Fruit fly (Drosophila melanogaster) whole organism, embryonic: ENCODE results near the gene VhaM9.7-c.

Experiments used
- ATbp ChIP-seq: fragments of 200-800 bp; sonication (Bioruptor generic); optimal IDR thresholded peaks from 2 replicates; lab custom pipeline; 2017; ENCODE audit warnings: missing biosample characterization, mild to moderate bottlenecking, missing genetic modification characterization, missing genetic modification reagents
- Antp ChIP-seq: fragments of 200-800 bp; sonication (Bioruptor generic); optimal IDR thresholded peaks from 3 replicates; lab custom pipeline; 2016; ENCODE audit warnings: missing biosample characterization, missing genetic modification characterization
- CG10209 ChIP-seq: fragments of 200-800 bp; sonication (Bioruptor generic); optimal IDR thresholded peaks from 3 replicates; lab custom pipeline; 2017; ENCODE audit warnings: missing biosample characterization, mild to moderate bottlenecking, missing genetic modification characterization, missing genetic modification reagents
- CG10565 ChIP-seq: fragments of 200-800 bp; sonication (Bioruptor generic); optimal IDR thresholded peaks from 3 replicates; lab custom pipeline; 2016; ENCODE audit warnings: missing biosample characterization, mild to moderate bottlenecking, missing genetic modification characterization
- CG11093 ChIP-seq: fragments of 200-800 bp; sonication (Bioruptor generic); IDR thresholded peaks from 3 replicates; pipeline ENCODE4 v1.3.6; 2022; ENCODE audit warnings: missing biosample characterization, missing genetic modification characterization
- CG11695 ChIP-seq: fragments of 200-800 bp; sonication (Bioruptor generic); IDR thresholded peaks from 3 replicates; pipeline ENCODE4 v1.3.6; 2022; ENCODE audit warnings: missing biosample characterization, missing genetic modification characterization
- CG13624 ChIP-seq: fragments of 200-800 bp; sonication (Bioruptor generic); optimal IDR thresholded peaks from 2 replicates; lab custom pipeline; 2016; ENCODE audit warnings: missing biosample characterization, missing genetic modification characterization
- CG1602 ChIP-seq: fragments of 200-800 bp; sonication (Bioruptor generic); optimal IDR thresholded peaks from 3 replicates; lab custom pipeline; 2016; ENCODE audit warnings: missing biosample characterization, missing genetic modification characterization
- CG1832 ChIP-seq: fragments of 200-800 bp; sonication (Bioruptor generic); optimal IDR thresholded peaks from 2 replicates; lab custom pipeline; 2017; ENCODE audit warnings: missing biosample characterization, mild to moderate bottlenecking, missing genetic modification characterization, inconsistent platforms
- CG33557 ChIP-seq: fragments of 200-800 bp; sonication (Bioruptor generic); optimal IDR thresholded peaks from 2 replicates; lab custom pipeline; 2019; ENCODE audit warnings: missing biosample characterization, mild to moderate bottlenecking, missing genetic modification characterization, moderate library complexity
- CG4282 ChIP-seq: fragments of 200-800 bp; sonication (Bioruptor generic); optimal IDR thresholded peaks from 2 replicates; lab custom pipeline; 2016; ENCODE audit warnings: missing biosample characterization, missing genetic modification characterization
- CG4424 ChIP-seq: fragments of 200-800 bp; sonication (Bioruptor generic); optimal IDR thresholded peaks from 3 replicates; lab custom pipeline; 2016; ENCODE audit warnings: missing biosample characterization, missing genetic modification characterization
- CG4854 ChIP-seq: fragments of 200-800 bp; sonication (Bioruptor generic); optimal IDR thresholded peaks from 2 replicates; lab custom pipeline; 2016; ENCODE audit warnings: missing biosample characterization, missing genetic modification characterization, inconsistent platforms
- CG6254 ChIP-seq: fragments of 200-800 bp; sonication (Bioruptor generic); optimal IDR thresholded peaks from 3 replicates; lab custom pipeline; 2017; ENCODE audit warnings: mild to moderate bottlenecking, missing biosample characterization, missing genetic modification reagents, missing genetic modification characterization
- CG7271 ChIP-seq: fragments of 200-800 bp; sonication (Bioruptor generic); optimal IDR thresholded peaks from 2 replicates; lab custom pipeline; 2018; ENCODE audit warnings: missing biosample characterization, mild to moderate bottlenecking, missing genetic modification characterization, moderate library complexity
- CG8478 ChIP-seq: fragments of >200 bp; optimal IDR thresholded peaks from 2 replicates; lab custom pipeline; 2018
- CG9797 ChIP-seq: fragments of 200-800 bp; sonication (Bioruptor generic); optimal IDR thresholded peaks from 3 replicates; lab custom pipeline; 2018; ENCODE audit warnings: missing biosample characterization, mild to moderate bottlenecking, missing genetic modification characterization
- D19B ChIP-seq: fragments of 200-800 bp; sonication (Bioruptor generic); optimal IDR thresholded peaks from 2 replicates; lab custom pipeline; 2017; ENCODE audit warnings: missing biosample characterization, mild to moderate bottlenecking, missing genetic modification characterization
- Dfd ChIP-seq, 2 experiments: fragments of >200 bp; optimal IDR thresholded peaks; 2 replicates each; lab custom pipeline; 2017; ENCODE audit warnings: missing biosample characterization in 2 of 2, missing genetic modification characterization in 2 of 2
- Gsc ChIP-seq: fragments of 200-800 bp; sonication (Bioruptor generic); IDR thresholded peaks from 2 replicates; pipeline ENCODE4 v1.3.6; 2022; ENCODE audit warnings: missing biosample characterization, missing genetic modification characterization
- Hr39 ChIP-seq: fragments of >200 bp; optimal IDR thresholded peaks from 2 replicates; lab custom pipeline; 2017
- Hr78 ChIP-seq, 2 experiments: fragments of 200-800 bp in 1 of 2; fragments of >200 bp in 1 of 2; sonication (Bioruptor generic) in 1 of 2; optimal IDR thresholded peaks; 2 replicates each; lab custom pipeline; 2017 to 2019; ENCODE audit warnings: missing biosample characterization in 2 of 2, missing genetic modification characterization in 2 of 2, mild to moderate bottlenecking in 1 of 2, moderate library complexity in 1 of 2
- Lim3 ChIP-seq: fragments of 200-800 bp; sonication (Bioruptor generic); IDR thresholded peaks from 2 replicates; pipeline ENCODE4 v1.3.6; 2022; ENCODE audit warnings: missing biosample characterization, missing genetic modification characterization
- MBD-R2 ChIP-seq: fragments of 200-800 bp; sonication (Bioruptor generic); IDR thresholded peaks from 2 replicates; pipeline ENCODE4 v1.3.6; 2022; ENCODE audit warnings: missing biosample characterization, missing genetic modification characterization
- Sin3A ChIP-seq: fragments of >200 bp; optimal IDR thresholded peaks from 2 replicates; lab custom pipeline; 2018
- Sry-δ ChIP-seq: fragments of 200-800 bp; sonication (Bioruptor generic); optimal IDR thresholded peaks from 2 replicates; lab custom pipeline; 2016; ENCODE audit warnings: missing biosample characterization, missing genetic modification characterization
- Tbp ChIP-seq: fragments of >200 bp; optimal IDR thresholded peaks from 2 replicates; lab custom pipeline; 2018; ENCODE audit warnings: missing biosample characterization, missing genetic modification characterization
- Usf ChIP-seq: fragments of 200-800 bp; sonication (Bioruptor generic); optimal IDR thresholded peaks from 2 replicates; lab custom pipeline; 2017; ENCODE audit warnings: missing genotype, missing biosample characterization, missing genetic modification characterization
- bcd ChIP-seq: fragments of 200-800 bp; sonication (Bioruptor generic); optimal IDR thresholded peaks from 2 replicates; lab custom pipeline; 2017; ENCODE audit warnings: missing biosample characterization, mild to moderate bottlenecking, missing genetic modification characterization
- cad ChIP-seq: fragments of >200 bp; optimal IDR thresholded peaks from 2 replicates; lab custom pipeline; 2017; ENCODE audit warnings: missing biosample characterization, missing genetic modification characterization
- cg ChIP-seq: fragments of 200-800 bp; sonication (Bioruptor generic); optimal IDR thresholded peaks from 3 replicates; lab custom pipeline; 2019; ENCODE audit warnings: missing biosample characterization, mild to moderate bottlenecking, missing genetic modification characterization, moderate library complexity
- ci ChIP-seq: fragments of 200-800 bp; sonication (Bioruptor generic); IDR thresholded peaks from 3 replicates; pipeline ENCODE4 v1.3.6; 2022; ENCODE audit warnings: missing biosample characterization, missing genetic modification characterization
- dysf ChIP-seq: fragments of 200-800 bp; sonication (Bioruptor generic); IDR thresholded peaks from 3 replicates; pipeline ENCODE4 v1.3.6; 2022; ENCODE audit warnings: missing biosample characterization, missing genetic modification characterization
- ems ChIP-seq: fragments of 200-800 bp; sonication (Bioruptor generic); optimal IDR thresholded peaks from 3 replicates; lab custom pipeline; 2016; ENCODE audit warnings: missing biosample characterization, missing genetic modification characterization
- gfzf ChIP-seq: fragments of 200-800 bp; sonication (Bioruptor generic); optimal IDR thresholded peaks from 2 replicates; lab custom pipeline; 2016; ENCODE audit warnings: missing biosample characterization, mild to moderate bottlenecking, missing genetic modification characterization, moderate library complexity
- hbn ChIP-seq: fragments of 200-800 bp; sonication (Bioruptor generic); IDR thresholded peaks from 2 replicates; pipeline ENCODE4 v1.3.6; 2022; ENCODE audit warnings: missing biosample characterization, missing genetic modification characterization; ENCODE audit not compliant: partially characterized antibody
- lab ChIP-seq: fragments of 200-800 bp; sonication (Bioruptor generic); optimal IDR thresholded peaks from 3 replicates; lab custom pipeline; 2017; ENCODE audit warnings: missing biosample characterization, missing genetic modification characterization, mild to moderate bottlenecking, moderate library complexity, missing genetic modification reagents
- lbe ChIP-seq: fragments of 200-800 bp; sonication (Bioruptor generic); optimal IDR thresholded peaks from 2 replicates; lab custom pipeline; 2016; ENCODE audit warnings: missing biosample characterization, mild to moderate bottlenecking, missing genetic modification characterization
- mam ChIP-seq: fragments of 200-800 bp; sonication (Bioruptor generic); optimal IDR thresholded peaks from 3 replicates; lab custom pipeline; 2016; ENCODE audit warnings: missing biosample characterization, missing genetic modification characterization
- otp ChIP-seq: fragments of 200-800 bp; sonication (Bioruptor generic); IDR thresholded peaks from 3 replicates; pipeline ENCODE4, ENCODE4 v1.3.6; 2022; ENCODE audit warnings: missing biosample characterization, missing genetic modification characterization
- pan ChIP-seq, 4 experiments: fragments of >200 bp in 3 of 4; fragments of 200-800 bp in 1 of 4; sonication (Bioruptor generic) in 1 of 4; optimal IDR thresholded peaks in 3 of 4; IDR thresholded peaks in 1 of 4; 2 replicates each; pipeline versions ENCODE4 v1.3.6 to Lab custom; 2017 to 2022; ENCODE audit warnings: missing biosample characterization in 2 of 4, missing genetic modification characterization in 2 of 4, mixed read lengths in 1 of 4
- phol ChIP-seq: fragments of 200-800 bp; sonication (Bioruptor generic); optimal IDR thresholded peaks from 3 replicates; lab custom pipeline; 2018; ENCODE audit warnings: missing biosample characterization, mild to moderate bottlenecking, missing genetic modification characterization, moderate library complexity
- pzg ChIP-seq: fragments of 200-800 bp; sonication (Bioruptor generic); optimal IDR thresholded peaks from 3 replicates; lab custom pipeline; 2018; ENCODE audit warnings: missing biosample characterization, mild to moderate bottlenecking, missing genetic modification characterization, moderate library complexity
- ranshi ChIP-seq: fragments of 200-800 bp; sonication (Bioruptor generic); IDR thresholded peaks from 2 replicates; pipeline ENCODE4 v1.3.6; 2022; ENCODE audit warnings: missing biosample characterization, missing genetic modification characterization
- repo ChIP-seq: fragments of 200-800 bp; sonication (Bioruptor generic); optimal IDR thresholded peaks from 2 replicates; lab custom pipeline; 2016; ENCODE audit warnings: missing biosample characterization, missing genetic modification characterization
- scrt ChIP-seq: fragments of 200-800 bp; sonication (Bioruptor generic); optimal IDR thresholded peaks from 2 replicates; lab custom pipeline; 2018; ENCODE audit warnings: missing biosample characterization, mild to moderate bottlenecking, missing genetic modification characterization, moderate library complexity
- sens-2 ChIP-seq: fragments of 200-800 bp; sonication (Bioruptor generic); IDR thresholded peaks from 2 replicates; pipeline ENCODE4 v1.3.6; 2022; ENCODE audit warnings: missing biosample characterization, missing genetic modification characterization
- sug ChIP-seq: fragments of 200-800 bp; optimal IDR thresholded peaks from 2 replicates; lab custom pipeline; 2019; ENCODE audit warnings: missing biosample characterization, mild to moderate bottlenecking, missing genetic modification characterization, moderate library complexity
- unc-4 ChIP-seq: fragments of 200-800 bp; sonication (Bioruptor generic); IDR thresholded peaks from 2 replicates; pipeline ENCODE4 v1.3.6; 2022; ENCODE audit warnings: missing biosample characterization, missing genetic modification characterization; ENCODE audit not compliant: partially characterized antibody
- vvl ChIP-seq: fragments of 200-800 bp; sonication (Bioruptor generic); IDR thresholded peaks from 2 replicates; pipeline ENCODE4 v1.3.6; 2022; ENCODE audit warnings: missing biosample characterization, missing genetic modification characterization

VhaM9.7-c gene

DNA sequence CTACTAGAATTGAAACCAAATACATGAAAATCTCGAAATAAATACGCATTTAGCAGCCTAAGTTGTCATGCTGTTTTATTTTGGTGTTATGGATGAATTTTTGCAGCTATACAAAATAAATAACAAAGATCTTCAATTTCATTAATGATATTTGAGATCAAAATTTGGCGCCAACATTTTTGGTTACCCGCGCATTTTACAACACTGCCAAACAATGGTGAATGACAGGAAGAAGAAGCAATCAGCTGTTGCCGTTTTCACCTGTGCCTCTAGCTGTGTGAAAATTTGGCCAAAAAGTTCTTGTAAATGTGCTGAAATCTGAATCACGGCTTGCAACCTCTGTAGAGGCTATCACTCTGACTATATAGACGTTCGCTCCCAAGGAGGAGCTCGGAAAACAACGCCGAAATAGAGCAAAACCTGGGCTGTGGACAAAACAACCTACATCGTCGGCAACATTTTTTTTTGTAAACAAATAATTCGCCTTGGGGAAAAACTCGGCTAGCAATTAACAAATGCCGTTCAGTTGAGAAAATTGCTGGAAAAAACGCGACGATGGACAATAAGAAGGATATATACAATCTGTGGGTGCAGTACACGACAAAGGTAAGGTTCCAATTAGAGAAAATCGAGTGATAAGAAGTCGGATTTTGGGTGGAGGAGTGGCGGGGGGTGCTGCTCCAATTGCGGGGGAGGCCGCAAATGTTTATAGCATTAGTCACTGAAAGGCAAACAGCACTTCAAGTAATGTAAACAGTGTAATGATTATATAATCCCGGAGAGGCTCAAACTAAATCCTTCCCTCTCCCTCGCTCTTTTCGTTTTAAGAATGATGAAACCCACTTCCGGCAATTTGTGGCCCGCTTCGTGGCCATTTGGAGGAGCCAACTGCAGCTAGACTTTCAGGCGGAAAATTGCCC is 7.3 kb upstream of the VhaM9.7-c start, which contains the start of gene CG43367 (continued):
- 0 out of 3 replicates have a peak, but pooled peaks have one; percentile 37 for TF ChIP-seq ci (GFP tag; lab: Robert Waterston, UW)
- no peak for TF ChIP-seq CG10209 (GFP tag; lab: Kevin White, UChicago)
- no peak for TF ChIP-seq D19B (GFP tag; lab: Kevin White, UChicago)
- TF ChIP-seq ATbp (GFP tag; lab: Kevin White, UChicago) = no peak
- TF ChIP-seq sug (tag; lab: Kevin White, UChicago) = no peak
- no peak for TF ChIP-seq Tbp
- TF ChIP-seq CG4854 = no peak
- no peak for TF ChIP-seq bcd (GFP tag; lab: Kevin White, UChicago)
- TF ChIP-seq CG11093 (GFP tag; lab: Robert Waterston, UW) = no peak
- no peak for TF ChIP-seq lbe (GFP tag; lab: Kevin White, UChicago)
- no peak for TF ChIP-seq mam (GFP tag; lab: Kevin White, UChicago)
- no peak for TF ChIP-seq Hr39
- no peak for TF ChIP-seq Sry-δ (GFP tag; lab: Kevin White, UChicago)
- no peak for TF ChIP-seq phol (tag; lab: Kevin White, UChicago)
- 0 out of 3 replicates have a peak, but pooled peaks have one; percentile 25 for TF ChIP-seq otp
- no peak for TF ChIP-seq CG6254 (GFP tag; lab: Kevin White, UChicago)
- no peak for TF ChIP-seq Antp (GFP tag; lab: Kevin White, UChicago)
- peak; percentile 39 for TF ChIP-seq lab
- TF ChIP-seq cg (GFP tag; lab: Kevin White, UChicago) = no peak
- no peak for TF ChIP-seq CG11695 (GFP tag; lab: Robert Waterston, UW)
- TF ChIP-seq Lim3 (GFP tag; lab: Robert Waterston, UW) = no peak
- peak; percentile 0 for TF ChIP-seq CG9797 (GFP tag; lab: Kevin White, UChicago)
- peak; percentile 47 for TF ChIP-seq gfzf (GFP tag; lab: Kevin White, UChicago)
- TF ChIP-seq Dfd (GFP tag; optimal IDR thresholded peaks at IDR 0.05; lab: Kevin White, UChicago) = no peak
- TF ChIP-seq hbn (GFP tag; lab: Robert Waterston, UW) = no peak
- TF ChIP-seq repo (GFP tag; lab: Kevin White, UChicago) = no peak
- no peak for TF ChIP-seq Hr78 (GFP tag; optimal IDR thresholded peaks at IDR 0.05; lab: Kevin White, UChicago)
- no peak for TF ChIP-seq Usf
- TF ChIP-seq dysf (GFP tag; lab: Robert Waterston, UW) = no peak; the same call in 2 of the 3 replicates
- no peak for TF ChIP-seq CG1832 (GFP tag; lab: Kevin White, UChicago)
- TF ChIP-seq pan (optimal IDR thresholded peaks at IDR 0.05; lab: Kevin White, UChicago) = no peak
- no peak for TF ChIP-seq pan (GFP tag; optimal IDR thresholded peaks at IDR 0.05 in 1 of 2, IDR thresholded peaks at IDR 0.05 in 1 of 2)
- TF ChIP-seq unc-4 = no peak
- peak; percentile 5; the same call in 1 of the 2 replicates for TF ChIP-seq ranshi (GFP tag; lab: Robert Waterston, UW)
- peak; percentile 27 for TF ChIP-seq Sin3A (lab: Kevin White, UChicago)
- no peak for TF ChIP-seq cad
- no peak for TF ChIP-seq CG33557 (GFP tag; lab: Kevin White, UChicago)
- peak; percentile 89 for TF ChIP-seq MBD-R2 (GFP tag; lab: Robert Waterston, UW)
- no peak for TF ChIP-seq ems (GFP tag; lab: Kevin White, UChicago)
- TF ChIP-seq pzg (GFP tag; lab: Kevin White, UChicago) = peak; percentile 82
- TF ChIP-seq CG13624 (GFP tag; lab: Kevin White, UChicago) = no peak
- TF ChIP-seq CG10565 (GFP tag; lab: Kevin White, UChicago) = no peak
- no peak for TF ChIP-seq Gsc (GFP tag; lab: Robert Waterston, UW)
- TF ChIP-seq CG4282 (GFP tag; lab: Kevin White, UChicago) = no peak
- TF ChIP-seq vvl (GFP tag; lab: Robert Waterston, UW) = no peak
- TF ChIP-seq CG1602 = no peak
- no peak for TF ChIP-seq CG7271 (tag; lab: Kevin White, UChicago)
- TF ChIP-seq sens-2 (GFP tag; lab: Robert Waterston, UW) = no peak
- no peak for TF ChIP-seq CG4424
- TF ChIP-seq scrt = no peak
- no peak for TF ChIP-seq CG8478 (lab: Kevin White, UChicago)
